Worm (Caenorhabditis elegans) whole organism, young adult: Measurements from ENCODE around the gene spp-27.

Experiments
- F10E7.11 ChIP-seq: sonication (generic microtip); optimal IDR thresholded peaks from 2 replicates; lab custom pipeline; 2017; ENCODE audit warnings: mild to moderate bottlenecking, missing genetic modification characterization, moderate library complexity, missing compliant biosample characterization
- F23B12.7 ChIP-seq: sonication (generic microtip); optimal IDR thresholded peaks from 2 replicates; lab custom pipeline; 2017; ENCODE audit warnings: missing genetic modification characterization, mild to moderate bottlenecking, missing compliant biosample characterization, antibody characterized with exemption, moderate library complexity; ENCODE audit not compliant: insufficient read depth
- F37B4.10 ChIP-seq: fragments of 200-800 bp; sonication (Bioruptor generic); IDR thresholded peaks from 2 replicates; pipeline ENCODE4 v1.3.6; 2022; ENCODE audit warnings: missing genetic modification characterization, missing compliant biosample characterization
- F39B2.1 ChIP-seq: fragments of 200-800 bp; sonication (Bioruptor generic); IDR thresholded peaks from 2 replicates; pipeline ENCODE4 v1.3.6; 2022; ENCODE audit warnings: missing genetic modification reagents, missing genetic modification characterization, missing compliant biosample characterization
- F49E8.2 ChIP-seq: sonication (generic microtip); optimal IDR thresholded peaks from 3 replicates; lab custom pipeline; 2017; ENCODE audit warnings: missing genetic modification characterization, mild to moderate bottlenecking, missing compliant biosample characterization, antibody characterized with exemption, moderate library complexity; ENCODE audit not compliant: insufficient read depth
- K11D2.4 ChIP-seq: fragments of 200-800 bp; sonication (Bioruptor generic); IDR thresholded peaks from 2 replicates; pipeline ENCODE4 v1.3.6; 2022; ENCODE audit warnings: missing genetic modification reagents, missing genetic modification characterization, missing compliant biosample characterization
- K12H6.12 ChIP-seq: fragments of 200-800 bp; sonication (Bioruptor generic); optimal IDR thresholded peaks from 2 replicates; lab custom pipeline; 2018; ENCODE audit warnings: mild to moderate bottlenecking, missing genetic modification characterization, missing compliant biosample characterization
- Y53F4B.3 ChIP-seq: fragments of 200-800 bp; sonication (Bioruptor generic); IDR thresholded peaks from 2 replicates; pipeline ENCODE4 v1.3.6; 2022; ENCODE audit warnings: missing genetic modification reagents, missing genetic modification characterization, missing compliant biosample characterization
- Y53G8AR.9 ChIP-seq: fragments of 200-800 bp; sonication (Bioruptor generic); conservative IDR thresholded peaks from 2 replicates; pipeline ENCODE4 v1.3.6; 2022; ENCODE audit warnings: missing genetic modification reagents, missing genetic modification characterization, missing compliant biosample characterization
- Y67H2A.10 ChIP-seq: fragments of 200-800 bp; sonication (Bioruptor generic); conservative IDR thresholded peaks from 2 replicates; pipeline ENCODE4 v1.3.6; 2022; ENCODE audit warnings: missing genetic modification reagents, missing genetic modification characterization, missing compliant biosample characterization
- ama-1 ChIP-seq, 3 experiments: fragments of 150-350 bp in 1 of 3; sonication (generic microtip) in 2 of 3; optimal IDR thresholded peaks; 2 replicates each; lab custom pipeline; 2014 to 2018; ENCODE audit warnings: missing biosample characterization in 2 of 3, missing genetic modification characterization in 2 of 3, missing genetic modification reagents in 2 of 3
- attf-5 ChIP-seq: fragments of 200-800 bp; sonication (Bioruptor generic); optimal IDR thresholded peaks from 2 replicates; lab custom pipeline; 2018; ENCODE audit warnings: mild to moderate bottlenecking, missing genetic modification characterization, missing compliant biosample characterization
- cebp-1 ChIP-seq, 2 experiments: fragments of 200-800 bp in 1 of 2; sonication (Bioruptor generic) in 1 of 2; sonication (generic microtip) in 1 of 2; IDR thresholded peaks in 1 of 2; optimal IDR thresholded peaks in 1 of 2; 2 replicates each; pipeline versions ENCODE4 v1.3.6 to Lab custom; 2017 to 2022; ENCODE audit warnings: missing compliant biosample characterization in 2 of 2, missing genetic modification characterization in 2 of 2, mild to moderate bottlenecking in 1 of 2, missing genetic modification reagents in 1 of 2, moderate library complexity in 1 of 2
- chd-7 ChIP-seq: sonication (generic microtip); optimal IDR thresholded peaks from 2 replicates; lab custom pipeline; 2016; ENCODE audit warnings: mild to moderate bottlenecking, missing genetic modification characterization, moderate library complexity, missing compliant biosample characterization
- die-1 ChIP-seq: sonication (generic microtip); optimal IDR thresholded peaks from 2 replicates; lab custom pipeline; 2016; ENCODE audit warnings: missing genotype, mild to moderate bottlenecking, missing genetic modification characterization, missing compliant biosample characterization
- dox-1 ChIP-seq: fragments of 200-800 bp; sonication (Bioruptor generic); IDR thresholded peaks from 2 replicates; pipeline ENCODE4 v1.3.6; 2022; ENCODE audit warnings: missing genetic modification reagents, missing genetic modification characterization, missing compliant biosample characterization
- dpff-1 ChIP-seq: sonication (generic microtip); optimal IDR thresholded peaks from 2 replicates; lab custom pipeline; 2017; ENCODE audit warnings: mild to moderate bottlenecking, missing genetic modification characterization, missing compliant biosample characterization
- dpl-1 ChIP-seq: fragments of 150-350 bp; optimal IDR thresholded peaks from 2 replicates; lab custom pipeline; 2014; ENCODE audit warnings: missing biosample characterization, missing genetic modification reagents, missing genetic modification characterization
- efl-1 ChIP-seq: fragments of 150-350 bp; optimal IDR thresholded peaks from 2 replicates; lab custom pipeline; 2014; ENCODE audit warnings: missing biosample characterization, missing genetic modification reagents, missing genetic modification characterization
- egrh-3 ChIP-seq: fragments of 200-800 bp; sonication (Bioruptor generic); IDR thresholded peaks from 2 replicates; pipeline ENCODE4 v1.3.6; 2022; ENCODE audit warnings: missing genetic modification reagents, missing genetic modification characterization, missing compliant biosample characterization
- ekl-4 ChIP-seq: fragments of 200-800 bp; sonication (Bioruptor generic); IDR thresholded peaks from 2 replicates; pipeline ENCODE4 v1.3.6; 2022; ENCODE audit warnings: missing genetic modification reagents, missing genetic modification characterization, missing compliant biosample characterization
- fkh-3 ChIP-seq: sonication (generic microtip); optimal IDR thresholded peaks from 2 replicates; lab custom pipeline; 2016; ENCODE audit warnings: mild to moderate bottlenecking, missing genetic modification characterization, missing compliant biosample characterization
- him-1 ChIP-seq: sonication (generic microtip); optimal IDR thresholded peaks from 2 replicates; lab custom pipeline; 2016; ENCODE audit warnings: missing genotype, missing genetic modification reagents, missing genetic modification characterization, missing compliant biosample characterization
- hlh-12 ChIP-seq: sonication (generic microtip); optimal IDR thresholded peaks from 2 replicates; lab custom pipeline; 2016; ENCODE audit warnings: missing genetic modification characterization, missing compliant biosample characterization
- hmg-20 ChIP-seq: fragments of 200-800 bp; sonication (Bioruptor generic); IDR thresholded peaks from 2 replicates; pipeline ENCODE4 v1.3.6; 2022; ENCODE audit warnings: missing genetic modification reagents, missing genetic modification characterization, missing compliant biosample characterization
- hrde-1 ChIP-seq: sonication (generic microtip); optimal IDR thresholded peaks from 2 replicates; lab custom pipeline; 2016; ENCODE audit warnings: missing genetic modification characterization, mild to moderate bottlenecking, missing compliant biosample characterization, moderate library complexity, missing genotype, missing genetic modification reagents, borderline replicate concordance
- hsf-1 ChIP-seq: fragments of 200-800 bp; sonication (Bioruptor generic); IDR thresholded peaks from 2 replicates; pipeline ENCODE4 v1.3.6; 2022; ENCODE audit warnings: missing genetic modification reagents, missing genetic modification characterization, missing compliant biosample characterization
- let-526 ChIP-seq: fragments of 200-800 bp; sonication (Bioruptor generic); IDR thresholded peaks from 2 replicates; pipeline ENCODE4 v1.3.6; 2022; ENCODE audit warnings: missing genetic modification reagents, missing genetic modification characterization, missing compliant biosample characterization
- lin-26 ChIP-seq: fragments of 200-800 bp; sonication (Bioruptor generic); IDR thresholded peaks from 2 replicates; pipeline ENCODE4 v1.3.6; 2022; ENCODE audit warnings: missing genetic modification reagents, missing genetic modification characterization, missing compliant biosample characterization
- lin-54 ChIP-seq: fragments of 200-800 bp; sonication (Bioruptor generic); optimal IDR thresholded peaks from 2 replicates; lab custom pipeline; 2018; ENCODE audit warnings: mild to moderate bottlenecking, missing genetic modification characterization, missing compliant biosample characterization
- mxl-1 ChIP-seq: sonication (generic microtip); optimal IDR thresholded peaks from 2 replicates; lab custom pipeline; 2016; ENCODE audit warnings: missing genetic modification characterization, missing compliant biosample characterization
- nfya-1 ChIP-seq: sonication (generic microtip); optimal IDR thresholded peaks from 2 replicates; lab custom pipeline; 2017; ENCODE audit warnings: antibody characterized with exemption, missing compliant biosample characterization, missing genetic modification characterization, borderline replicate concordance; ENCODE audit not compliant: insufficient read depth
- nhr-90 ChIP-seq: sonication (generic microtip); optimal IDR thresholded peaks from 2 replicates; lab custom pipeline; 2016; ENCODE audit warnings: missing genotype, mild to moderate bottlenecking, missing genetic modification characterization, missing compliant biosample characterization
- rcor-1 ChIP-seq: fragments of 200-800 bp; sonication (Bioruptor generic); IDR thresholded peaks from 2 replicates; pipeline ENCODE4 v1.3.6; 2022; ENCODE audit warnings: missing genetic modification reagents, missing genetic modification characterization, missing compliant biosample characterization
- rec-8 ChIP-seq, 2 experiments: sonication (generic microtip); optimal IDR thresholded peaks; 2 replicates each; lab custom pipeline; 2016; ENCODE audit warnings: mild to moderate bottlenecking in 2 of 2, missing genetic modification characterization in 2 of 2, missing genetic modification reagents in 2 of 2, missing genotype in 2 of 2, missing biosample characterization in 1 of 2, missing compliant biosample characterization in 1 of 2, moderate library complexity in 1 of 2
- rpc-1 ChIP-seq, 2 experiments: fragments of 150-350 bp in 1 of 2; sonication (generic microtip) in 1 of 2; optimal IDR thresholded peaks; 2 replicates each; lab custom pipeline; 2014 to 2018; ENCODE audit warnings: missing biosample characterization in 1 of 2, missing genetic modification characterization in 1 of 2, missing genetic modification reagents in 1 of 2, missing genotype in 1 of 2
- snpc-1.1 ChIP-seq: sonication (generic microtip); optimal IDR thresholded peaks from 2 replicates; lab custom pipeline; 2017; ENCODE audit warnings: missing genetic modification characterization, mild to moderate bottlenecking, missing compliant biosample characterization, antibody characterized with exemption, moderate library complexity, missing genotype, missing genetic modification reagents; ENCODE audit not compliant: insufficient read depth
- snpc-1.3 ChIP-seq: sonication (generic microtip); optimal IDR thresholded peaks from 2 replicates; lab custom pipeline; 2017; ENCODE audit warnings: missing genetic modification characterization, mild to moderate bottlenecking, missing compliant biosample characterization, antibody characterized with exemption, moderate library complexity, missing genotype, missing genetic modification reagents; ENCODE audit not compliant: insufficient read depth
- snpc-4 ChIP-seq, 5 experiments: fragments of 150-350 bp in 1 of 5; sonication (generic microtip) in 4 of 5; optimal IDR thresholded peaks; 2 replicates each; lab custom pipeline; 2014 to 2018; ENCODE audit warnings: missing genetic modification characterization in 5 of 5, missing biosample characterization in 3 of 5, antibody characterized with exemption in 2 of 5, mild to moderate bottlenecking in 2 of 5, missing compliant biosample characterization in 2 of 5, missing genotype in 2 of 5, moderate library complexity in 2 of 5, missing genetic modification reagents in 1 of 5
- somi-1 ChIP-seq: fragments of 200-800 bp; sonication (Bioruptor generic); optimal IDR thresholded peaks from 2 replicates; lab custom pipeline; 2018; ENCODE audit warnings: mild to moderate bottlenecking, missing genetic modification characterization, missing compliant biosample characterization
- zim-3 ChIP-seq: sonication (generic microtip); optimal IDR thresholded peaks from 2 replicates; lab custom pipeline; 2017; ENCODE audit warnings: mild to moderate bottlenecking, missing genetic modification characterization, moderate library complexity, missing compliant biosample characterization
- ztf-18 ChIP-seq: sonication (generic microtip); optimal IDR thresholded peaks from 2 replicates; lab custom pipeline; 2016; ENCODE audit warnings: missing genotype, mild to moderate bottlenecking, missing genetic modification characterization, missing compliant biosample characterization
- ztf-26 ChIP-seq: sonication (generic microtip); optimal IDR thresholded peaks from 2 replicates; lab custom pipeline; 2017; ENCODE audit warnings: missing genetic modification characterization, missing compliant biosample characterization
- ztf-6 ChIP-seq: fragments of 200-800 bp; sonication (Bioruptor generic); IDR thresholded peaks from 2 replicates; pipeline ENCODE4 v1.3.6; 2022; ENCODE audit warnings: missing genetic modification reagents, missing genetic modification characterization, missing compliant biosample characterization

The spp-27 gene

ce11 chrV:6593700-6594244 lies 36.8 kb upstream of the spp-27 start, which contains the start of gene hcp-1 (continued):
- TF ChIP-seq rpc-1 (optimal IDR thresholded peaks at IDR 0.05; lab: Kevin White, UChicago) (no peak), rpc-1 (tag; optimal IDR thresholded peaks at IDR 0.05; lab: Kevin White, UChicago) (no peak), K11D2.4 (GFP tag; lab: Robert Waterston, UW) (no peak), K12H6.12 (tag; lab: Kevin White, UChicago) (no peak), mxl-1 (no peak), ztf-18 (tag; lab: Kevin White, UChicago) (peak; percentile 11), let-526 (GFP tag; lab: Robert Waterston, UW) (no peak), F39B2.1 (no peak), hsf-1 (GFP tag; lab: Robert Waterston, UW) (peak; percentile 91), dpl-1 (GFP tag; lab: Kevin White, UChicago) (peak; percentile 99), hrde-1 (tag; lab: Kevin White, UChicago) (peak; percentile 62), fkh-3 (no peak), cebp-1 (GFP tag; IDR thresholded peaks at IDR 0.05; lab: Robert Waterston, UW) (no peak), cebp-1 (tag; optimal IDR thresholded peaks at IDR 0.05; lab: Kevin White, UChicago) (no peak), ama-1 (optimal IDR thresholded peaks at IDR 0.05; lab: Kevin White, UChicago) (no peak), ama-1 (GFP tag; optimal IDR thresholded peaks at IDR 0.05; lab: Kevin White, UChicago) (no peak), attf-5 (GFP tag; lab: Kevin White, UChicago) (no peak), snpc-4 (GFP tag; optimal IDR thresholded peaks at IDR 0.05; lab: Kevin White, UChicago) (peak; percentile 34), snpc-4 (tag; optimal IDR thresholded peaks at IDR 0.05; lab: Kevin White, UChicago) (peak in 2 of 4 experiments; percentile 56 to 66), Y53G8AR.9 (peak; percentile 89; the same call in 1 of the 2 replicates), ztf-26 (tag; lab: Kevin White, UChicago) (no peak), hmg-20 (0 out of 2 replicates have a peak, but pooled peaks have one; percentile 14), F10E7.11 (no peak), hlh-12 (tag; lab: Kevin White, UChicago) (no peak), die-1 (no peak), ekl-4 (peak; percentile 90), rcor-1 (GFP tag; lab: Robert Waterston, UW) (peak; percentile 92), ztf-6 (GFP tag; lab: Robert Waterston, UW) (no peak), chd-7 (tag; lab: Kevin White, UChicago) (no peak), somi-1 (GFP tag; lab: Kevin White, UChicago) (no peak), dox-1 (GFP tag; lab: Robert Waterston, UW) (peak; percentile 94; the same call in 1 of the 2 replicates), F23B12.7 (peak; percentile 58), Y53F4B.3 (GFP tag; lab: Robert Waterston, UW) (0 out of 2 replicates have a peak, but pooled peaks have one; percentile 30), him-1 (peak; percentile 70), dpff-1 (no peak), nfya-1 (tag; lab: Kevin White, UChicago) (no peak), efl-1 (GFP tag; lab: Kevin White, UChicago) (peak; percentile 100), nhr-90 (no peak), lin-54 (GFP tag; lab: Kevin White, UChicago) (peak; percentile 96), snpc-1.3 (tag; lab: Kevin White, UChicago) (peak; percentile 81), F37B4.10 (GFP tag; lab: Robert Waterston, UW) (no peak), F49E8.2 (tag; lab: Kevin White, UChicago) (peak; percentile 90), lin-26 (GFP tag; lab: Robert Waterston, UW) (peak; percentile 27; the same call in 1 of the 2 replicates), egrh-3 (no peak), zim-3 (tag; lab: Kevin White, UChicago) (no peak), rec-8 (tag; optimal IDR thresholded peaks at IDR 0.05; lab: Kevin White, UChicago) (no peak), Y67H2A.10 (0 out of 2 replicates have a peak, but pooled peaks have one; percentile 40), snpc-1.1 (tag; lab: Kevin White, UChicago) (peak; percentile 38)
